Worm (Caenorhabditis elegans): ENCODE measurements around the gene ZK616.5.

ZK616.5 gene

DNA sequence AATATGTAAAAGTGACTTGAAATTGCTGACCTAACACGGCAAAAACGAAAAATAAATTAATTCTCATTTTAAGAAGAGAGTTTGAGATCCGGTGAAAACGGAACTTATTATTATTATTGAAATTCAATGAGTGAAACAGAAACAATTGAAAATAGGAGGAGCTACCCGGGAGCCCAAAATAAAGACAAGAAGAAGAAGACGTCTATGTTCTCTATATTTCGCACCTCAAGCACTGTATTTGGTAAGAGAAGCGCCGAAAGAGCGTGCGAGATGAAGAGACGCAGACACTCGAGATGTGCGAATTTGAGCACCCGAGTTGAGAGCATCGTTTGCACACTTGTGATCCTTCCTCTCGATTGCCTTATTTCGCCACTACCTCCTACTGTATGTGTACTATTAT is 24.0 kb downstream of the ZK616.5 start, which contains the start of gene spp-7:
Gene spp-7 (minus strand): TSS at position 101 of the 400 bp plus-strand sequence.
- TF ChIP-seq ztf-11 (tag; optimal IDR thresholded peaks at IDR 0.05), result no peak

DNA sequence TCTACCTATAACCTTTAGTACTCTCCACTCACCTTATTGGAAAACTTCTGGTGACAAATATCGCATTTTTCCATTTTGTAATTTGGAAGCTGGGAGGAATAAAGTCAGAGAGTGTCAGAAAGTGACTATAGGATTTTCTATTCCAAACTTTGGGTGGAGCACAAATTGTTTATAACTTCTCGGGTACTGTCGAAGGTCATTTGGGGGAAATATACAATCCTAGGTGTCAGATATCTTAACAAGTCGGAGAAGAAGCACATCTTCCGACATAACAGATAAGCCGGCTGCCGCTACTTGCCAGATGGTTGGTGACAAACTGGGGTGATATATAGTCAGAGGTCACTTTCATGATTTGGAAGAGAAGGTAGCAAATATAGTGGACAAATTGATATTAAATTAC is 27.4 kb downstream of the ZK616.5 start, which contains the start of gene ehn-3:
Gene ehn-3 (minus strand): TSS at position 101 of the 400 bp plus-strand sequence.
- TF ChIP-seq zip-11 (GFP tag; IDR thresholded peaks at IDR 0.05) (no peak), unc-39 (tag; optimal IDR thresholded peaks at IDR 0.05) (no peak), skn-1 (tag; optimal IDR thresholded peaks at IDR 0.05) (no peak), nhr-76 (tag; optimal IDR thresholded peaks at IDR 0.05) (no peak), ZK546.5 (tag; optimal IDR thresholded peaks at IDR 0.05) (no peak), mxl-2 (GFP tag; conservative IDR thresholded peaks at IDR 0.05) (no peak), cey-2 (tag; optimal IDR thresholded peaks at IDR 0.05; ENCODE audit: borderline replicate concordance, insufficient read depth) (no peak), zfp-2 (tag; optimal IDR thresholded peaks at IDR 0.05) (no peak), aly-2 (tag; optimal IDR thresholded peaks at IDR 0.05) (no peak), F44E2.7 (GFP tag; IDR thresholded peaks at IDR 0.05) (no peak), ceh-20 (GFP tag; IDR thresholded peaks at IDR 0.05) (no peak), ztf-7 (tag; optimal IDR thresholded peaks at IDR 0.05) (no peak), F10B5.3 (tag; optimal IDR thresholded peaks at IDR 0.05) (no peak), mdt-29 (GFP tag; IDR thresholded peaks at IDR 0.05) (no peak), ces-1 (GFP tag; optimal IDR thresholded peaks at IDR 0.05) (no peak), nhr-28 (tag; optimal IDR thresholded peaks at IDR 0.05) (no peak), rbr-2 (tag; optimal IDR thresholded peaks at IDR 0.05) (no peak), ama-1 (optimal IDR thresholded peaks at IDR 0.05) (no peak), pha-4 (GFP tag; IDR thresholded peaks at IDR 0.05) (no peak), pha-4 (tag; optimal IDR thresholded peaks at IDR 0.05) (no peak), lir-3 (tag; optimal IDR thresholded peaks at IDR 0.05) (no peak)

DNA sequence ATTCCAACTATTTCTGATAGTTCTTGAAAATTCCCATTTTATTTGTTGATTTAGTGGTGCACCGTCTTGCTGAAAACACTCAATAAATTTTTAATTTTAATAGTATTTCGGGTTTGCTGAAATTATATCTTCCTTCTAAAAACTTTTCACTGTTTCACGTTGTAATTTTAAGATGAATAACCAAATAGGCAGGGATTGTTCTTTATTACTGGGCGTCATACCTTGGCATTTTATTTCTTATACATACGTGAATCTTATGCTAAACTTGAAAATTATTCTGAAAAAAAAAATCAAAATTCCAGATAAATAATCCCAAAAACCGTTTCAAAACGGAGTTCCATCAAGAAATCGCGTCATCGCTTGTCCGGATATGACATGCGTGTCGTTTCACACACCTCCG is 47.0 kb downstream of the ZK616.5 start, which contains the start of gene mgl-3:
Gene mgl-3 (plus strand): TSS at position 301 of the 400 bp plus-strand sequence.
- TF ChIP-seq daf-19 (GFP tag; conservative IDR thresholded peaks at IDR 0.05) (no peak), nhr-76 (tag; optimal IDR thresholded peaks at IDR 0.05) (no peak), vab-7 (GFP tag; IDR thresholded peaks at IDR 0.05) (no peak), nhr-28 (tag; optimal IDR thresholded peaks at IDR 0.05) (no peak), skn-1 (tag; optimal IDR thresholded peaks at IDR 0.05) (no peak), Y48G9A.11 (GFP tag; IDR thresholded peaks at IDR 0.05) (no peak), gei-8 (GFP tag; optimal IDR thresholded peaks at IDR 0.05) (no peak), nhr-25 (tag; optimal IDR thresholded peaks at IDR 0.05; ENCODE audit: borderline replicate concordance, insufficient read depth) (no peak), fkh-10 (GFP tag; optimal IDR thresholded peaks at IDR 0.05) (no peak)
